Fruit fly (Drosophila melanogaster) whole organism, embryonic: ENCODE data around the gene CG31267.

Experiments used
- Atf-2 ChIP-seq: fragments of 200-800 bp; sonication (Bioruptor generic); optimal IDR thresholded peaks from 2 replicates; lab custom pipeline; 2016; ENCODE audit warnings: missing biosample characterization, missing genetic modification characterization
- Atf6 ChIP-seq: fragments of 200-800 bp; sonication (Bioruptor generic); IDR thresholded peaks from 2 replicates; pipeline ENCODE4 v1.3.6; 2022; ENCODE audit warnings: missing biosample characterization, missing genetic modification characterization
- BEAF-32 ChIP-seq: fragments of 200-800 bp; sonication (Bioruptor generic); optimal IDR thresholded peaks from 3 replicates; lab custom pipeline; 2017; ENCODE audit warnings: missing biosample characterization, missing genetic modification characterization, mild to moderate bottlenecking, moderate library complexity, missing genetic modification reagents
- BtbVII ChIP-seq: fragments of 200-800 bp; sonication (Bioruptor generic); optimal IDR thresholded peaks from 3 replicates; lab custom pipeline; 2017; ENCODE audit warnings: missing biosample characterization, mild to moderate bottlenecking, missing genetic modification characterization
- CG10267 ChIP-seq: fragments of 200-800 bp; sonication (Bioruptor generic); optimal IDR thresholded peaks from 2 replicates; lab custom pipeline; 2018; ENCODE audit warnings: missing biosample characterization, mild to moderate bottlenecking, missing genetic modification characterization, moderate library complexity
- CG11723 ChIP-seq: fragments of 200-800 bp; sonication (Bioruptor generic); optimal IDR thresholded peaks from 2 replicates; lab custom pipeline; 2017; ENCODE audit warnings: missing biosample characterization, mild to moderate bottlenecking, missing genetic modification characterization
- CG12155 ChIP-seq: fragments of 200-800 bp; sonication (Bioruptor generic); optimal IDR thresholded peaks from 3 replicates; lab custom pipeline; 2016; ENCODE audit warnings: missing biosample characterization, missing genetic modification characterization
- CG12236 ChIP-seq: fragments of 200-800 bp; sonication (Bioruptor generic); optimal IDR thresholded peaks from 2 replicates; lab custom pipeline; 2016; ENCODE audit warnings: missing biosample characterization, missing genetic modification characterization
- CG12942 ChIP-seq: fragments of 200-800 bp; sonication (Bioruptor generic); optimal IDR thresholded peaks from 3 replicates; lab custom pipeline; 2016; ENCODE audit warnings: missing biosample characterization, missing genetic modification characterization
- CG13123 ChIP-seq: fragments of 200-800 bp; sonication (Bioruptor generic); optimal IDR thresholded peaks from 2 replicates; lab custom pipeline; 2016; ENCODE audit warnings: missing biosample characterization, missing genetic modification characterization
- CG13287 ChIP-seq: fragments of 200-800 bp; sonication (Bioruptor generic); IDR thresholded peaks from 2 replicates; pipeline ENCODE4 v1.3.6; 2022; ENCODE audit warnings: missing biosample characterization, missing genetic modification characterization; ENCODE audit not compliant: partially characterized antibody
- CG14667 ChIP-seq: fragments of 200-800 bp; sonication (Bioruptor generic); IDR thresholded peaks from 2 replicates; pipeline ENCODE4 v1.3.6; 2022; ENCODE audit warnings: missing biosample characterization, missing genetic modification characterization
- CG15601 ChIP-seq: fragments of 200-800 bp; sonication (Bioruptor generic); optimal IDR thresholded peaks from 3 replicates; lab custom pipeline; 2019; ENCODE audit warnings: missing biosample characterization, mild to moderate bottlenecking, missing genetic modification characterization, moderate library complexity
- CG2116 ChIP-seq: fragments of 200-800 bp; sonication (Bioruptor generic); optimal IDR thresholded peaks from 3 replicates; lab custom pipeline; 2018; ENCODE audit warnings: missing biosample characterization, mild to moderate bottlenecking, missing genetic modification characterization
- CG2875 ChIP-seq: fragments of 200-800 bp; sonication (Bioruptor generic); optimal IDR thresholded peaks from 2 replicates; lab custom pipeline; 2017; ENCODE audit warnings: missing biosample characterization, mild to moderate bottlenecking, missing genetic modification characterization, missing genetic modification reagents
- CG34376 ChIP-seq: fragments of 200-800 bp; sonication (Bioruptor generic); optimal IDR thresholded peaks from 2 replicates; lab custom pipeline; 2018; ENCODE audit warnings: missing biosample characterization, mild to moderate bottlenecking, missing genetic modification characterization
- CG3726 ChIP-seq: fragments of 200-800 bp; sonication (Bioruptor generic); IDR thresholded peaks from 3 replicates; pipeline ENCODE4, ENCODE4 v1.3.6; 2022; ENCODE audit warnings: missing biosample characterization, missing genetic modification characterization
- CG4424 ChIP-seq: fragments of 200-800 bp; sonication (Bioruptor generic); optimal IDR thresholded peaks from 3 replicates; lab custom pipeline; 2016; ENCODE audit warnings: missing biosample characterization, missing genetic modification characterization
- CG6254 ChIP-seq: fragments of 200-800 bp; sonication (Bioruptor generic); optimal IDR thresholded peaks from 3 replicates; lab custom pipeline; 2017; ENCODE audit warnings: mild to moderate bottlenecking, missing biosample characterization, missing genetic modification reagents, missing genetic modification characterization
- CG7839 ChIP-seq: fragments of 200-800 bp; sonication (Bioruptor generic); optimal IDR thresholded peaks from 3 replicates; lab custom pipeline; 2018; ENCODE audit warnings: missing biosample characterization, mild to moderate bottlenecking, missing genetic modification characterization, moderate library complexity
- CG8359 ChIP-seq: fragments of 200-800 bp; sonication (Bioruptor generic); optimal IDR thresholded peaks from 2 replicates; lab custom pipeline; 2017; ENCODE audit warnings: missing biosample characterization, mild to moderate bottlenecking, missing genetic modification characterization, borderline replicate concordance
- CG9876 ChIP-seq: fragments of 200-800 bp; sonication (Bioruptor generic); optimal IDR thresholded peaks from 2 replicates; lab custom pipeline; 2016; ENCODE audit warnings: missing biosample characterization, missing genetic modification characterization
- D19B ChIP-seq: fragments of 200-800 bp; sonication (Bioruptor generic); optimal IDR thresholded peaks from 2 replicates; lab custom pipeline; 2017; ENCODE audit warnings: missing biosample characterization, mild to moderate bottlenecking, missing genetic modification characterization
- Dref ChIP-seq: fragments of 200-800 bp; sonication (Bioruptor generic); IDR thresholded peaks from 2 replicates; pipeline ENCODE4 v1.3.6; 2022; ENCODE audit warnings: missing biosample characterization, missing genetic modification characterization
- ERR ChIP-seq: fragments of 200-800 bp; sonication (Bioruptor generic); optimal IDR thresholded peaks from 2 replicates; lab custom pipeline; 2016; ENCODE audit warnings: missing biosample characterization, missing genetic modification characterization
- Fer2 ChIP-seq: fragments of 200-800 bp; sonication (Bioruptor generic); optimal IDR thresholded peaks from 2 replicates; lab custom pipeline; 2018; ENCODE audit warnings: missing biosample characterization, mild to moderate bottlenecking, missing genetic modification characterization, moderate library complexity
- Hey ChIP-seq: fragments of 200-800 bp; sonication (Bioruptor generic); optimal IDR thresholded peaks from 3 replicates; lab custom pipeline; 2018; ENCODE audit warnings: missing biosample characterization, mild to moderate bottlenecking, missing genetic modification characterization
- Jarid2 ChIP-seq: fragments of 200-800 bp; sonication (Bioruptor generic); optimal IDR thresholded peaks from 3 replicates; lab custom pipeline; 2017; ENCODE audit warnings: mild to moderate bottlenecking, missing biosample characterization, missing genetic modification reagents, missing genetic modification characterization
- Pdp1 ChIP-seq, 2 experiments: fragments of 200-800 bp; sonication (Bioruptor generic); optimal IDR thresholded peaks; 3 replicates each; lab custom pipeline; 2016; ENCODE audit warnings: missing biosample characterization in 2 of 2, missing genetic modification characterization in 2 of 2, mild to moderate bottlenecking in 1 of 2, moderate library complexity in 1 of 2
- Sry-δ ChIP-seq: fragments of 200-800 bp; sonication (Bioruptor generic); optimal IDR thresholded peaks from 2 replicates; lab custom pipeline; 2016; ENCODE audit warnings: missing biosample characterization, missing genetic modification characterization
- Tbp ChIP-seq: fragments of >200 bp; optimal IDR thresholded peaks from 2 replicates; lab custom pipeline; 2018; ENCODE audit warnings: missing biosample characterization, missing genetic modification characterization
- al ChIP-seq: fragments of 200-800 bp; sonication (Bioruptor generic); IDR thresholded peaks from 2 replicates; pipeline ENCODE4 v1.3.6; 2022; ENCODE audit warnings: missing biosample characterization, missing genetic modification characterization
- ato ChIP-seq: fragments of 200-800 bp; sonication (Bioruptor generic); IDR thresholded peaks from 2 replicates; pipeline ENCODE4 v1.3.6; 2022; ENCODE audit warnings: missing biosample characterization, missing genetic modification characterization; ENCODE audit not compliant: partially characterized antibody
- bbx ChIP-seq: fragments of 200-800 bp; sonication (Bioruptor generic); IDR thresholded peaks from 2 replicates; pipeline ENCODE4 v1.3.6; 2022; ENCODE audit warnings: missing biosample characterization, missing genetic modification characterization; ENCODE audit not compliant: partially characterized antibody
- bcd ChIP-seq: fragments of 200-800 bp; sonication (Bioruptor generic); optimal IDR thresholded peaks from 2 replicates; lab custom pipeline; 2017; ENCODE audit warnings: missing biosample characterization, mild to moderate bottlenecking, missing genetic modification characterization
- bowl ChIP-seq: fragments of 200-800 bp; sonication (Bioruptor generic); IDR thresholded peaks from 2 replicates; pipeline ENCODE4 v1.3.6; 2022; ENCODE audit warnings: missing biosample characterization, missing genetic modification characterization
- eyg ChIP-seq: fragments of 200-800 bp; sonication (Bioruptor generic); optimal IDR thresholded peaks from 3 replicates; lab custom pipeline; 2016; ENCODE audit warnings: missing biosample characterization, missing genetic modification characterization
- fru ChIP-seq: fragments of >200 bp; optimal IDR thresholded peaks from 2 replicates; lab custom pipeline; 2017
- gem ChIP-seq: fragments of 200-800 bp; sonication (Bioruptor generic); optimal IDR thresholded peaks from 2 replicates; lab custom pipeline; 2019; ENCODE audit warnings: missing biosample characterization, mild to moderate bottlenecking, missing genetic modification characterization, moderate library complexity
- her ChIP-seq: fragments of 200-800 bp; sonication (Bioruptor generic); optimal IDR thresholded peaks from 2 replicates; lab custom pipeline; 2016; ENCODE audit warnings: missing biosample characterization, missing genetic modification characterization
- lilli ChIP-seq: fragments of 200-800 bp; sonication (Bioruptor generic); optimal IDR thresholded peaks from 3 replicates; lab custom pipeline; 2016; ENCODE audit warnings: missing biosample characterization, missing genetic modification characterization
- maf-S ChIP-seq: fragments of 200-800 bp; sonication (Bioruptor generic); optimal IDR thresholded peaks from 2 replicates; lab custom pipeline; 2016; ENCODE audit warnings: missing biosample characterization, missing genetic modification characterization
- mam ChIP-seq: fragments of 200-800 bp; sonication (Bioruptor generic); optimal IDR thresholded peaks from 3 replicates; lab custom pipeline; 2016; ENCODE audit warnings: missing biosample characterization, missing genetic modification characterization
- nerfin-2 ChIP-seq: fragments of 200-800 bp; sonication (Bioruptor generic); IDR thresholded peaks from 2 replicates; pipeline ENCODE4 v1.3.6; 2022; ENCODE audit warnings: missing biosample characterization, missing genetic modification characterization; ENCODE audit not compliant: partially characterized antibody
- onecut ChIP-seq: fragments of 200-800 bp; sonication (Bioruptor generic); IDR thresholded peaks from 2 replicates; pipeline ENCODE4 v1.3.6; 2022; ENCODE audit warnings: missing biosample characterization, missing genetic modification characterization
- org-1 ChIP-seq: fragments of 200-800 bp; sonication (Bioruptor generic); optimal IDR thresholded peaks from 2 replicates; lab custom pipeline; 2017; ENCODE audit warnings: missing biosample characterization, missing genetic modification characterization
- pho ChIP-seq: fragments of 200-800 bp; sonication (Bioruptor generic); optimal IDR thresholded peaks from 2 replicates; lab custom pipeline; 2016; ENCODE audit warnings: missing biosample characterization, missing genetic modification characterization
- sima ChIP-seq: fragments of 200-800 bp; sonication (Bioruptor generic); optimal IDR thresholded peaks from 2 replicates; lab custom pipeline; 2016; ENCODE audit warnings: missing biosample characterization, missing genetic modification characterization
- tup ChIP-seq: fragments of 200-800 bp; sonication (Bioruptor generic); optimal IDR thresholded peaks from 2 replicates; lab custom pipeline; 2016; ENCODE audit warnings: missing biosample characterization, mild to moderate bottlenecking, missing genetic modification characterization, moderate library complexity
- unc-4 ChIP-seq: fragments of 200-800 bp; sonication (Bioruptor generic); IDR thresholded peaks from 2 replicates; pipeline ENCODE4 v1.3.6; 2022; ENCODE audit warnings: missing biosample characterization, missing genetic modification characterization; ENCODE audit not compliant: partially characterized antibody

The CG31267 gene

DNA sequence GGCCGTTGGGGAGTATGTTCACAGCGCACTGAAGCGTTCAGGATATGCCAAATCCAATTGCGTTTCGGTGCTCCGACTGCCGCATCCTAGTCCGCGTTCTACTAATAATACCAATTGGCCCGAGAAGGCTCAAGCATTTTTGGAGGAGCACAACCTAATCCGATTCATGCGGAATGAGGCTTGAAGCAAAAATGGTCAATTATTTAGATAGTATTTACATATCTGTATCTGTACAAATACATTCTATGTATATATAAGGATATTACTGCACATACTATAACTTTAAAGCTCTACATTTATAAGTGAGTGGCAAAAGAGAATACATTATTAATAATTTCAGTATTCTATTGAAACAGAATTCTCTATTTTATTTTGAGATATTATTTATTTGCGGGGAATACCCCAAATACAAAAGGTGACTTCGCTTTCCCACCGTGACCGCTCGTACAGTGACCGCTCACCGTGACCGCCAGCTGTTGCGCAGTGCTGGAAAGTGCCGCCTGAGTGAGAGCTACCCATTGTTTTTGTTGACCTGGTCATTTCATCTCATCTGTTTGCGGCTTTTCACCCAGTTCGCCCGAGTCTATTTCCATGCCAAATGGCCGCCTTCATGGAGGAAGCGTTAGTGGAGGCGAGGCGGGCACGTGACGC is 17.5 kb downstream of the CG31267 start, which contains the start of gene CG5292 (continued):
- TF ChIP-seq CG2116 (GFP tag; lab: Kevin White, UChicago) = peak; percentile 49
- peak; percentile 47 for TF ChIP-seq mam
- peak; percentile 41 for TF ChIP-seq eyg
- TF ChIP-seq maf-S (GFP tag; lab: Kevin White, UChicago) = no peak
- TF ChIP-seq ato (GFP tag; lab: Robert Waterston, UW) = no peak
- TF ChIP-seq Jarid2 (GFP tag; lab: Kevin White, UChicago) = no peak
- TF ChIP-seq CG4424 (GFP tag; lab: Kevin White, UChicago) = peak; percentile 53
- TF ChIP-seq Atf-2 (GFP tag; lab: Kevin White, UChicago) = no peak
- TF ChIP-seq CG12942 (GFP tag; lab: Kevin White, UChicago) = peak; percentile 52
- peak; percentile 71 for TF ChIP-seq CG13287 (GFP tag; lab: Robert Waterston, UW)
- no peak for TF ChIP-seq org-1 (GFP tag; lab: Kevin White, UChicago)
- TF ChIP-seq CG10267 (tag; lab: Kevin White, UChicago) = peak; percentile 85
- TF ChIP-seq CG8359 = no peak
- TF ChIP-seq Dref (GFP tag; lab: Robert Waterston, UW) = 0 out of 2 replicates have a peak, but pooled peaks have one; percentile 36
- no peak for TF ChIP-seq gem (tag; lab: Kevin White, UChicago)
- no peak for TF ChIP-seq CG15601 (tag; lab: Kevin White, UChicago)
- TF ChIP-seq sima (GFP tag; lab: Kevin White, UChicago) = no peak
- peak; percentile 34 for TF ChIP-seq CG12155 (GFP tag; lab: Kevin White, UChicago)
- peak; percentile 22; the same call in 1 of the 2 replicates for TF ChIP-seq al (GFP tag; lab: Robert Waterston, UW)
- TF ChIP-seq Atf6 (GFP tag; lab: Robert Waterston, UW) = no peak; the same call in 1 of the 2 replicates
- TF ChIP-seq Fer2 (tag; lab: Kevin White, UChicago) = peak; percentile 19
- TF ChIP-seq CG14667 (GFP tag; lab: Robert Waterston, UW) = no peak
- no peak for TF ChIP-seq CG12236 (GFP tag; lab: Kevin White, UChicago)
- peak; percentile 50 for TF ChIP-seq pho (GFP tag; lab: Kevin White, UChicago)
- peak; percentile 62 for TF ChIP-seq bbx (GFP tag; lab: Robert Waterston, UW)
- 0 out of 3 replicates have a peak, but pooled peaks have one; percentile 28 for TF ChIP-seq CG3726 (GFP tag; lab: Robert Waterston, UW)
- peak; percentile 50 for TF ChIP-seq BEAF-32 (GFP tag; lab: Kevin White, UChicago)
- TF ChIP-seq nerfin-2 (GFP tag; lab: Robert Waterston, UW) = no peak
- no peak for TF ChIP-seq fru
- peak; percentile 45 for TF ChIP-seq CG2875 (GFP tag; lab: Kevin White, UChicago)
- no peak for TF ChIP-seq CG11723 (GFP tag; lab: Kevin White, UChicago)
- TF ChIP-seq ERR (GFP tag; lab: Kevin White, UChicago) = no peak
- peak; percentile 32 for TF ChIP-seq tup (GFP tag; lab: Kevin White, UChicago)
- TF ChIP-seq Pdp1 (GFP tag; optimal IDR thresholded peaks at IDR 0.05; lab: Kevin White, UChicago) = peak in 1 of 2 experiments; percentile 28
- TF ChIP-seq Tbp (GFP tag; lab: Kevin White, UChicago) = no peak
- peak; percentile 75 for TF ChIP-seq D19B (GFP tag; lab: Kevin White, UChicago)
- TF ChIP-seq her (GFP tag; lab: Kevin White, UChicago) = no peak
- TF ChIP-seq BtbVII = no peak
- TF ChIP-seq lilli = no peak
- no peak for TF ChIP-seq bowl (GFP tag; lab: Robert Waterston, UW)
- TF ChIP-seq CG7839 (tag; lab: Kevin White, UChicago) = no peak
- no peak for TF ChIP-seq CG9876 (GFP tag; lab: Kevin White, UChicago)
- TF ChIP-seq CG6254 (GFP tag; lab: Kevin White, UChicago) = no peak
- TF ChIP-seq bcd (GFP tag; lab: Kevin White, UChicago) = peak; percentile 45
- TF ChIP-seq unc-4 (GFP tag; lab: Robert Waterston, UW) = peak; percentile 53; the same call in 1 of the 2 replicates
- no peak for TF ChIP-seq Sry-δ (GFP tag; lab: Kevin White, UChicago)
- TF ChIP-seq CG13123 (GFP tag; lab: Kevin White, UChicago) = no peak
- peak; percentile 23 for TF ChIP-seq CG34376 (GFP tag; lab: Kevin White, UChicago)
- TF ChIP-seq onecut (GFP tag; lab: Robert Waterston, UW) = peak; percentile 52
- TF ChIP-seq Hey (tag; lab: Kevin White, UChicago) = no peak
